Worm (Caenorhabditis elegans) whole organism, early embryonic: ENCODE data around the gene sdz-21.

Experiments used
- B0310.2 ChIP-seq: sonication (generic microtip); optimal IDR thresholded peaks from 2 replicates; lab custom pipeline; 2016; ENCODE audit warnings: mild to moderate bottlenecking, missing genetic modification characterization, missing compliant biosample characterization
- F13C5.2 ChIP-seq: sonication (generic microtip); optimal IDR thresholded peaks from 2 replicates; lab custom pipeline; 2017; ENCODE audit warnings: mild to moderate bottlenecking, missing genetic modification characterization, inconsistent platforms, missing compliant biosample characterization
- aly-1 ChIP-seq: sonication (generic microtip); optimal IDR thresholded peaks from 2 replicates; lab custom pipeline; 2016; ENCODE audit warnings: missing genetic modification characterization, missing compliant biosample characterization
- ama-1 ChIP-seq: fragments of 150-350 bp; optimal IDR thresholded peaks from 2 replicates; lab custom pipeline; 2014
- ceh-13 ChIP-seq: fragments of 200-800 bp; sonication (Bioruptor generic); optimal IDR thresholded peaks from 2 replicates; lab custom pipeline; 2018; ENCODE audit warnings: mild to moderate bottlenecking, missing genetic modification characterization, missing compliant biosample characterization
- hmbx-1 ChIP-seq: sonication (generic microtip); optimal IDR thresholded peaks from 2 replicates; lab custom pipeline; 2016; ENCODE audit warnings: mild to moderate bottlenecking, missing genetic modification characterization, missing compliant biosample characterization
- hnd-1 ChIP-seq: sonication (generic microtip); optimal IDR thresholded peaks from 2 replicates; lab custom pipeline; 2016; ENCODE audit warnings: missing genetic modification characterization, missing compliant biosample characterization
- pes-1 ChIP-seq: fragments of 200-800 bp; sonication (Bioruptor generic); IDR thresholded peaks from 2 replicates; pipeline ENCODE4 v1.3.6; 2022; ENCODE audit warnings: missing genetic modification reagents, missing genetic modification characterization, missing compliant biosample characterization
- scrt-1 ChIP-seq: fragments of 200-800 bp; sonication (Bioruptor generic); IDR thresholded peaks from 2 replicates; pipeline ENCODE4 v1.3.6; 2022; ENCODE audit warnings: missing genetic modification characterization, missing compliant biosample characterization

DNA sequence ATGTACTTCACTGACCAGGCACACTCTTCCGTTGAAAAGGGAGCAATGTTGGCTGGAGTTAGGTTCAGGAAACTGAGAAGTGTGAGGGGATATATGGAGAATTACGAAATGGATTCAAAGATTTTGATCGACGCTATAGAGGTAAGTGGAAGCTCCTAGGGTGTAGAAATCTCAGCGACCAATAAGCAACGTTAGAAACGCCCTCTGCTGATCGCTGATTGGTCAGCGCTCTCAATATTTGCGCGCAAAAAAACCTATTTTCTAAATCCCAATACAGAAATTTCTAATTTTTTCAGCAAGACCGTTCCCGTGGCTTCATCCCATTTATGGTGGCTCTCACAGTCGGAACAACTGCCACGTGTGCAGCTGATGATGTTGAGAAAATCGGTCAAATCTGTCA is 41.2 kb downstream of the sdz-21 start:
- TF ChIP-seq F13C5.2 (no peak), ama-1 (lab: Kevin White, UChicago) (no peak), ceh-13 (GFP tag; lab: Kevin White, UChicago) (no peak), hmbx-1 (tag; lab: Kevin White, UChicago) (no peak), B0310.2 (tag; lab: Kevin White, UChicago) (no peak), aly-1 (tag; lab: Kevin White, UChicago) (no peak), hnd-1 (tag; lab: Kevin White, UChicago) (no peak), scrt-1 (GFP tag; lab: Robert Waterston, UW) (no peak), pes-1 (GFP tag; lab: Robert Waterston, UW) (no peak)
